Fruit fly (Drosophila melanogaster) whole organism, prepupa: Measurements from ENCODE around the gene Syt1.

ENCODE experiments used
- CG10669 ChIP-seq: fragments of 200-800 bp; sonication (Bioruptor generic); optimal IDR thresholded peaks from 3 replicates; lab custom pipeline; 2018; ENCODE audit warnings: missing biosample characterization, mild to moderate bottlenecking, missing genetic modification characterization, moderate library complexity
- Met ChIP-seq: fragments of 200-800 bp; sonication (Bioruptor generic); optimal IDR thresholded peaks from 3 replicates; lab custom pipeline; 2016; ENCODE audit warnings: missing biosample characterization, missing genetic modification characterization
- cyc ChIP-seq: fragments of 200-800 bp; sonication (Bioruptor generic); optimal IDR thresholded peaks from 3 replicates; lab custom pipeline; 2016; ENCODE audit warnings: missing biosample characterization, missing genetic modification characterization
- fd59A ChIP-seq: fragments of 200-800 bp; sonication (Bioruptor generic); optimal IDR thresholded peaks from 2 replicates; lab custom pipeline; 2017; ENCODE audit warnings: missing biosample characterization, mild to moderate bottlenecking, missing genetic modification characterization, missing genetic modification reagents
- net ChIP-seq: fragments of 200-800 bp; sonication (Bioruptor generic); optimal IDR thresholded peaks from 3 replicates; lab custom pipeline; 2016; ENCODE audit warnings: missing biosample characterization, missing genetic modification characterization
- topi ChIP-seq: fragments of 200-800 bp; sonication (Bioruptor generic); optimal IDR thresholded peaks from 3 replicates; lab custom pipeline; 2016; ENCODE audit warnings: missing biosample characterization, missing genetic modification characterization

DNA sequence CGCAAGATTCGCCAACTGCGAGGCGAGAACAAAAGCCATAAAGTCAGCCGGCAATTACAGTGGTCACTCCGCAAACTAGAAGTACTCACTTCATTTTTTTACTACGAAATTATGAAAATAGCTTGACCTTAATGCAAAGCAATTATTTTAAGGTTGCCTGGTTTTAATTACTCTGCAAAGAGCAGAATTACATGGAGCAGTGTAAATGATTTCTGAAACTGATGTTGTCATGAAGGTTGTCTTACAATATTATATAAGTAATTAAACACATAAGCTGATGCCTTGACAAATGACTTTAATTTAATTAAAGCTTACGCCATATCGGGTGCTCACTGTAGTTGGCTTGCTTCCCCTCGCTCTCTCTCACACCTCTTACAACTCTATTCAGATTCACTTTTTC is 65.6 kb downstream of the Syt1 start:
- peak; percentile 88 for TF ChIP-seq fd59A (GFP tag; lab: Kevin White, UChicago)
- peak; percentile 78 for TF ChIP-seq Met
- peak; percentile 70 for TF ChIP-seq cyc (GFP tag; lab: Kevin White, UChicago)
- peak; percentile 73 for TF ChIP-seq net (GFP tag; lab: Kevin White, UChicago)
- TF ChIP-seq CG10669: peak; percentile 91
- peak; percentile 67 for TF ChIP-seq topi (GFP tag; lab: Kevin White, UChicago)
